Worm (Caenorhabditis elegans): Measurements from ENCODE around the gene cht-3.

ce11 chrIV:6965192-6965591, 38.2 kb upstream of the cht-3 start, which contains the start of gene ZK381.2:
- TF ChIP-seq lin-14 (GFP tag; optimal IDR thresholded peaks at IDR 0.05), result no peak
- no peak for TF ChIP-seq C16A3.4 (tag; optimal IDR thresholded peaks at IDR 0.05)
- no peak for TF ChIP-seq ztf-11 (tag; optimal IDR thresholded peaks at IDR 0.05)
- TF ChIP-seq egl-13 (tag; optimal IDR thresholded peaks at IDR 0.05), result no peak
- TF ChIP-seq nhr-12 (tag; optimal IDR thresholded peaks at IDR 0.05), result no peak
- TF ChIP-seq nhr-76 (tag; optimal IDR thresholded peaks at IDR 0.05), result no peak
- TF ChIP-seq ceh-63 (GFP tag; optimal IDR thresholded peaks at IDR 0.05), result no peak
- TF ChIP-seq nhr-28 (tag; optimal IDR thresholded peaks at IDR 0.05), result no peak
- no peak for TF ChIP-seq zag-1 (tag; optimal IDR thresholded peaks at IDR 0.05)
- TF ChIP-seq zip-4 (GFP tag; optimal IDR thresholded peaks at IDR 0.05), result no peak
- TF ChIP-seq lin-15B (tag; optimal IDR thresholded peaks at IDR 0.05), result no peak
- TF ChIP-seq aly-2 (tag; optimal IDR thresholded peaks at IDR 0.05), result no peak
- no peak for TF ChIP-seq rnt-1 (tag; optimal IDR thresholded peaks at IDR 0.05)

Measured in whole organism, L1 larva.